Worm (Caenorhabditis elegans) whole organism, L4 larva: Measurements from ENCODE around the gene Y46C8AM.1.

Experiments
- F10B5.3 ChIP-seq: sonication (generic microtip); optimal IDR thresholded peaks from 2 replicates; lab custom pipeline; 2016; ENCODE audit warnings: mild to moderate bottlenecking, missing genetic modification characterization, missing compliant biosample characterization
- F26F4.8 ChIP-seq: fragments of 200-800 bp; sonication (Bioruptor generic); conservative IDR thresholded peaks from 2 replicates; pipeline ENCODE4 v1.3.6; 2022; ENCODE audit warnings: missing genetic modification characterization, missing compliant biosample characterization
- R02D3.7 ChIP-seq: fragments of 150-350 bp; sonication (generic microtip); optimal IDR thresholded peaks from 3 replicates; lab custom pipeline; 2014; ENCODE audit warnings: missing biosample characterization, missing genetic modification characterization
- aha-1 ChIP-seq: fragments of 150-350 bp; peaks from one replicate; lab custom pipeline; 2014; ENCODE audit warnings: missing biosample characterization, missing genetic modification characterization
- ama-1 ChIP-seq: fragments of 150-350 bp; optimal IDR thresholded peaks from 2 replicates; lab custom pipeline; 2014; ENCODE audit warnings: inconsistent platforms, mixed read lengths
- ceh-20 ChIP-seq: fragments of 200-800 bp; sonication (Bioruptor generic); IDR thresholded peaks from 2 replicates; pipeline ENCODE4 v1.3.6; 2022; ENCODE audit warnings: missing genetic modification reagents, missing genetic modification characterization, missing compliant biosample characterization
- ceh-44 ChIP-seq: fragments of 200-800 bp; sonication (Bioruptor generic); IDR thresholded peaks from 2 replicates; pipeline ENCODE4 v1.3.6; 2022; ENCODE audit warnings: missing genetic modification reagents, missing genetic modification characterization, missing compliant biosample characterization
- ceh-62 ChIP-seq: sonication (generic microtip); optimal IDR thresholded peaks from 2 replicates; lab custom pipeline; 2017; ENCODE audit warnings: missing biosample characterization, missing genetic modification characterization
- cey-2 ChIP-seq: sonication (generic microtip); optimal IDR thresholded peaks from 3 replicates; lab custom pipeline; 2017; ENCODE audit warnings: missing genetic modification characterization, mild to moderate bottlenecking, missing compliant biosample characterization, antibody characterized with exemption, borderline replicate concordance; ENCODE audit not compliant: insufficient read depth
- ctbp-1 ChIP-seq: fragments of 200-800 bp; sonication (Bioruptor generic); IDR thresholded peaks from 2 replicates; pipeline ENCODE4 v1.3.6; 2022; ENCODE audit warnings: missing genetic modification reagents, missing genetic modification characterization, missing compliant biosample characterization
- daf-16 ChIP-seq, 3 experiments: sonication (generic microtip); optimal IDR thresholded peaks; 2 replicates each; lab custom pipeline; 2016 to 2017; ENCODE audit warnings: missing genetic modification characterization in 3 of 3, missing genetic modification reagents in 3 of 3, mild to moderate bottlenecking in 2 of 3, missing compliant biosample characterization in 2 of 3, missing biosample characterization in 1 of 3, moderate library complexity in 1 of 3
- daf-8 ChIP-seq: fragments of 200-800 bp; sonication (Bioruptor generic); IDR thresholded peaks from 2 replicates; pipeline ENCODE4 v1.3.6; 2022; ENCODE audit warnings: missing genetic modification characterization, missing compliant biosample characterization
- dmd-9 ChIP-seq: fragments of 200-800 bp; sonication (Bioruptor generic); IDR thresholded peaks from 2 replicates; pipeline ENCODE4 v1.3.6; 2022; ENCODE audit warnings: missing genetic modification reagents, missing genetic modification characterization, missing compliant biosample characterization
- dpl-1 ChIP-seq: fragments of 150-350 bp; optimal IDR thresholded peaks from 2 replicates; lab custom pipeline; 2014; ENCODE audit warnings: missing biosample characterization, missing genetic modification reagents, missing genetic modification characterization
- duxl-1 ChIP-seq: sonication (generic microtip); optimal IDR thresholded peaks from 2 replicates; lab custom pipeline; 2016; ENCODE audit warnings: mild to moderate bottlenecking, missing genetic modification characterization, moderate library complexity, missing compliant biosample characterization; ENCODE audit not compliant: poor library complexity
- egl-27 ChIP-seq: sonication (generic microtip); optimal IDR thresholded peaks from 3 replicates; lab custom pipeline; 2017; ENCODE audit warnings: missing biosample characterization, missing genetic modification reagents, missing genetic modification characterization
- fkh-10 ChIP-seq: fragments of 150-350 bp; optimal IDR thresholded peaks from 2 replicates; lab custom pipeline; 2014; ENCODE audit warnings: missing biosample characterization, missing genetic modification reagents, missing genetic modification characterization
- hlh-11 ChIP-seq: fragments of 200-800 bp; sonication (Bioruptor generic); optimal IDR thresholded peaks from 2 replicates; lab custom pipeline; 2018; ENCODE audit warnings: mild to moderate bottlenecking, missing genetic modification characterization, missing compliant biosample characterization
- lin-15B ChIP-seq: fragments of 150-350 bp; sonication (generic microtip); optimal IDR thresholded peaks from 3 replicates; lab custom pipeline; 2014; ENCODE audit warnings: missing biosample characterization, missing genetic modification characterization
- lsy-2 ChIP-seq, 2 experiments: fragments of 150-350 bp in 1 of 2; sonication (generic microtip) in 1 of 2; optimal IDR thresholded peaks; 2 replicates each; lab custom pipeline; 2014 to 2017; ENCODE audit warnings: missing biosample characterization in 2 of 2, missing genetic modification characterization in 2 of 2
- mxl-2 ChIP-seq: fragments of 200-800 bp; sonication (Bioruptor generic); conservative IDR thresholded peaks from 2 replicates; pipeline ENCODE4 v1.3.6; 2022; ENCODE audit warnings: missing genetic modification reagents, missing genetic modification characterization, missing compliant biosample characterization
- mxl-3 ChIP-seq: fragments of 200-800 bp; sonication (Bioruptor generic); optimal IDR thresholded peaks from 2 replicates; lab custom pipeline; 2018; ENCODE audit warnings: mild to moderate bottlenecking, missing genetic modification characterization, missing compliant biosample characterization
- nhr-41 ChIP-seq: fragments of 200-800 bp; sonication (Bioruptor generic); IDR thresholded peaks from 2 replicates; pipeline ENCODE4 v1.3.6; 2022; ENCODE audit warnings: missing genetic modification reagents, missing genetic modification characterization, missing compliant biosample characterization
- rbr-2 ChIP-seq: sonication (generic microtip); optimal IDR thresholded peaks from 2 replicates; lab custom pipeline; 2016; ENCODE audit warnings: missing genotype, missing genetic modification characterization, missing compliant biosample characterization
- set-16 ChIP-seq: fragments of 200-800 bp; sonication (Bioruptor generic); IDR thresholded peaks from 2 replicates; pipeline ENCODE4 v1.3.6; 2022; ENCODE audit warnings: missing genetic modification reagents, missing genetic modification characterization, missing compliant biosample characterization
- unc-39 ChIP-seq: sonication (generic microtip); optimal IDR thresholded peaks from 2 replicates; lab custom pipeline; 2017; ENCODE audit warnings: missing biosample characterization, missing genetic modification characterization
- unc-62 ChIP-seq, 3 experiments: fragments of 150-350 bp in 1 of 3; sonication (generic microtip); optimal IDR thresholded peaks in 2 of 3; peaks in 1 of 3; 1 replicate in 1 of 3; 2 replicates in 2 of 3; lab custom pipeline; 2014 to 2017; ENCODE audit warnings: missing biosample characterization in 3 of 3, missing genetic modification characterization in 3 of 3, missing genetic modification reagents in 3 of 3, missing genotype in 1 of 3
- zag-1 ChIP-seq: fragments of 150-350 bp; optimal IDR thresholded peaks from 2 replicates; lab custom pipeline; 2014; ENCODE audit warnings: missing biosample characterization, missing genetic modification characterization
- zfp-3 ChIP-seq: fragments of 200-800 bp; sonication (Bioruptor generic); conservative IDR thresholded peaks from 2 replicates; pipeline ENCODE4 v1.3.6; 2022; ENCODE audit warnings: missing genetic modification reagents, missing genetic modification characterization, missing compliant biosample characterization
- zip-11 ChIP-seq: fragments of 200-800 bp; sonication (Bioruptor generic); IDR thresholded peaks from 2 replicates; pipeline ENCODE4 v1.3.6; 2022; ENCODE audit warnings: missing genetic modification characterization, missing compliant biosample characterization
- zip-2 ChIP-seq: fragments of 150-350 bp; optimal IDR thresholded peaks from 2 replicates; lab custom pipeline; 2014; ENCODE audit warnings: missing biosample characterization, missing genetic modification characterization

Gene Y46C8AM.1

DNA sequence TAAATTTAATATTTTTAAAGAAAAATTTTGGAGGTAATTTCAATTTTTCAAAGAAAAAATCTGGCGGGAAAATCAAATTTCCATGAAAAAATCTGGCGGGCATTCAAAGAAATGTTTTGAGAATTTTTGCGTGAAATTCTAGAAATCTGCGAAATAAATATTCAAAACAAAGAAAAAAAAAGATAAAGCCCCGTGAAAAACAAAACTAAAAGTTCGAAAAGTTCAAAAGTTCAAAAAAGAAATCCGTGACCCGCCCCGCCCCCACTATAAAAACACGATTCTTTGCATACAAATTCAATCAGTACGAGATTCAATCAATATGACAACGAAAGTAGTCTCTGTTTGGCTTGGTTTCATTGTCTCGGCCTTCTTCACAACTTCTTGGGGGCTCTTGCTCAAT lies 10.4 kb downstream of the Y46C8AM.1 start, which contains the start of gene clec-79:
TSS of gene clec-79 (plus strand) at position 301 of the 400 bp plus-strand sequence.
- no peak for TF ChIP-seq ctbp-1 (GFP tag; lab: Robert Waterston, UW)
- no peak for TF ChIP-seq ceh-44 (GFP tag; lab: Robert Waterston, UW)
- no peak for TF ChIP-seq nhr-41 (GFP tag; lab: Robert Waterston, UW)
- no peak for TF ChIP-seq ama-1
- TF ChIP-seq mxl-3 (GFP tag; lab: Kevin White, UChicago): no peak
- TF ChIP-seq zag-1: no peak
- no peak for TF ChIP-seq cey-2
- TF ChIP-seq ceh-62: no peak
- TF ChIP-seq fkh-10: no peak
- no peak for TF ChIP-seq hlh-11 (tag; lab: Kevin White, UChicago)
- no peak for TF ChIP-seq dpl-1 (GFP tag; lab: Kevin White, UChicago)
- TF ChIP-seq egl-27 (tag; lab: Kevin White, UChicago): no peak
- no peak for TF ChIP-seq ceh-20 (GFP tag; lab: Robert Waterston, UW)
- TF ChIP-seq daf-8 (GFP tag; lab: Robert Waterston, UW): no peak
- no peak for TF ChIP-seq daf-16 (GFP tag; optimal IDR thresholded peaks at IDR 0.05; lab: Kevin White, UChicago)
- no peak for TF ChIP-seq daf-16 (tag; optimal IDR thresholded peaks at IDR 0.05; lab: Kevin White, UChicago)

DNA sequence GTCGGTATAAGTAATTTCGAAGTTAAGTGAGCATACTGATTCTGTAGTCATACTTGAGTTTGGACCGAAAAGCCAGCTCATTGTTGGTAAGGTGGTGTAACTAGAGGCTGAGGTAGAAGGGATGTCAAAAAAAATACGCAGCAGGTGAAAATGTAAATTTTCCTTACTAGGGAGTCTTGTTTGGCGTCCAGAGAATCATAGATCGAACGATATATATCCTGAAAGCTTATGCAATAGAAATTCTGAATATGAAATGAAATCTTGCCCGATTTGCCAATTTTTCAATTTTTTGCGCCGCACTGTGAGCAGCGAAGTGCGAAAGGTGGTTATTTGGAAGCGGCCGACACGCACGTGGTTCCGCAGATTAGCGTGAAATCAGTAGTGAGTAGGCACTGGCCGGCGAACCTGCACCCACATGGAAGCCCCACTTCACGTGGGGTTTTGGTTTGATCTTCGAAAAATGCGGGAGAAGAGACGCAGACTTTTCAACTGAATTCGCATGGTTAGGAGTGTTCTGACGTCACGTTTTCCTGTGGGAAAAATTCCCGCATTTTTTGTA lies 15.4 kb downstream of the Y46C8AM.1 start, which contains the start of gene srh-220:
TSS of gene srh-220 (minus strand) at position 51 of the 559 bp plus-strand sequence.
- TF ChIP-seq unc-39 (no peak), F26F4.8 (GFP tag; lab: Robert Waterston, UW) (0 out of 2 replicates have a peak, but pooled peaks have one; percentile 51)
- TF ChIP-seq, all 104 proteins: peak for 1

DNA sequence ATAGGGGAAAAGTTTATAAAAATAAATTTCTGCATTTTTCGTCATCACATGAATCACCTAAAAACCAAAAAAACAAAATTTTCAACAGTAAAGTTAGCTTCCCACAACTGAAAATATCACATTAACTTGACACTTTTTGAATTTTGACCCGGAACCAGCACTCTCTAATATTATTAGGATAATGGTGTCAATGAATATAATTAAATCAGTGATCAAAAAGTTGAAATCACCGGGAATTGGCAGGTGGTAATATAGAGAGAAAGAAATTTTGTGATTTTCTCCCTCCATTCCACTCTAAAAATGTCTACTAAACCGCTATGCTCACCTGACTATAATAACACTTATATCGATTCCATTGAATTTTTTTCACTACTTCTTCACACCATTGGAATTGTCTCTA lies 16.8 kb downstream of the Y46C8AM.1 start, which contains the start of gene srh-222:
TSS of gene srh-222 (plus strand) at position 301 of the 400 bp plus-strand sequence.
- TF ChIP-seq F10B5.3 (tag; lab: Kevin White, UChicago) (no peak), cey-2 (no peak), duxl-1 (tag; lab: Kevin White, UChicago) (no peak), zfp-3 (GFP tag; lab: Robert Waterston, UW) (no peak), dmd-9 (GFP tag; lab: Robert Waterston, UW) (no peak), zip-11 (GFP tag; lab: Robert Waterston, UW) (no peak), lsy-2 (tag; optimal IDR thresholded peaks at IDR 0.05; lab: Kevin White, UChicago) (no peak), unc-62 (GFP tag; optimal IDR thresholded peaks at IDR 0.05 in 1 of 2; lab: Kevin White, UChicago) (no peak), unc-62 (tag; optimal IDR thresholded peaks at IDR 0.05; lab: Kevin White, UChicago) (no peak), ceh-62 (no peak), mxl-2 (GFP tag; lab: Robert Waterston, UW) (no peak), lin-15B (no peak), set-16 (GFP tag; lab: Robert Waterston, UW) (no peak), R02D3.7 (tag; lab: Kevin White, UChicago) (no peak)

DNA sequence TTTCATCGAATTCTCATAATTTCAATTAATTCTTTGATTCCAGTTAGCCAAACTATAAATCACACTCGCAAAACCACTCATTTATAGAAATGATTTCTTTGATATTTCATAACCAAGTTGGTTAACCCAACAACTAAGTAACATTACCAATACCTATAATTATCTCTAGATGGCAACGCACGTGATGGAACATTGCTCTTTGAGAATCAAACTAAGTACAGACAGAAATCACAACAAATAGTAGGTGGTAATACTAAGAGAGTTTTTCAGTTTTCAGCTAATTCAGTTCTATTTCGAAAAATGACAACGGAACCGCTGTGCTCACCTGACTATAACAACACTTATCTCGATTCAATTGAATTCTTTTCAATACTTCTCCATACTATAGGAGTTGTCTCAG lies 18.9 kb downstream of the Y46C8AM.1 start, which contains the start of gene srh-223:
TSS of gene srh-223 (plus strand) at position 301 of the 400 bp plus-strand sequence.
- TF ChIP-seq aha-1 (tag; lab: Kevin White, UChicago) (peak; percentile 64), rbr-2 (tag; lab: Kevin White, UChicago) (no peak)

DNA sequence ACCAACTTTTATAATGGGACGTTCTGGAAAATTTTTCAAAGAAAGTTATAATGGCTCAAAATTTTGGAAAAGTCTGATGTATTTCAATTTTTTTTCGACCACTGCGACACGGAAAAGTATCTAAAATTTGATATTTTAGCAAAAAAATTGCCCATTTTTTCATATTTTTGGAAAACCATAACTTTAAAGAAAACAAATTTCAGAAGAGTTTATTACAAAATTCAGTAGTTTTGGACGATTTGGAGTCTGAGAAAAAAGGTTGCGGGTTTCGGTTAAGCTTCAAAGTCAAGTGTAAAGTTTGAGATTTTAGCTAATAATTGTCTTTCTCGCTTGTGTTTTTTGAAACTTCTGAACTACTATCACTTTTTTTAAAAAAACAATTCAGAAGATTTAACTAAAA lies 25.4 kb downstream of the Y46C8AM.1 start:
- no peak for TF ChIP-seq zip-2 (tag; lab: Kevin White, UChicago)
- TF ChIP-seq aha-1 (tag; lab: Kevin White, UChicago): peak; percentile 92
